Worm (Caenorhabditis elegans): ENCODE measurements around the gene frm-7.

The frm-7 gene

ce11 chrV:12352881-12353280 lies 50.6 kb downstream of the frm-7 start:
- TF ChIP-seq C08G9.2 (tag; optimal IDR thresholded peaks at IDR 0.05) (no peak), ceh-18 (tag; optimal IDR thresholded peaks at IDR 0.05) (no peak), pha-2 (tag; optimal IDR thresholded peaks at IDR 0.05) (peak; percentile 8), ama-1 (optimal IDR thresholded peaks at IDR 0.05) (peak; percentile 79), ceh-14 (tag; optimal IDR thresholded peaks at IDR 0.05) (no peak), unc-86 (tag; optimal IDR thresholded peaks at IDR 0.05) (no peak), fkh-6 (tag; optimal IDR thresholded peaks at IDR 0.05) (no peak), Y22D7AL.16 (tag; optimal IDR thresholded peaks at IDR 0.05) (no peak)

- TF ChIP-seq dmd-4 (tag; optimal IDR thresholded peaks at IDR 0.05; ENCODE audit: borderline replicate concordance) (peak; percentile 7), dve-1 (tag; optimal IDR thresholded peaks at IDR 0.05) (no peak), fkh-6 (tag; optimal IDR thresholded peaks at IDR 0.05) (peak; percentile 11), ref-2 (tag; optimal IDR thresholded peaks at IDR 0.05) (no peak), sdc-2 (tag; optimal IDR thresholded peaks at IDR 0.05) (peak; percentile 18), hlh-6 (tag; optimal IDR thresholded peaks at IDR 0.05) (peak; percentile 53), syd-9 (tag; optimal IDR thresholded peaks at IDR 0.05) (no peak)
Measured at ce11 chrV:12353505-12353904, 51.2 kb downstream of the frm-7 start.

DNA sequence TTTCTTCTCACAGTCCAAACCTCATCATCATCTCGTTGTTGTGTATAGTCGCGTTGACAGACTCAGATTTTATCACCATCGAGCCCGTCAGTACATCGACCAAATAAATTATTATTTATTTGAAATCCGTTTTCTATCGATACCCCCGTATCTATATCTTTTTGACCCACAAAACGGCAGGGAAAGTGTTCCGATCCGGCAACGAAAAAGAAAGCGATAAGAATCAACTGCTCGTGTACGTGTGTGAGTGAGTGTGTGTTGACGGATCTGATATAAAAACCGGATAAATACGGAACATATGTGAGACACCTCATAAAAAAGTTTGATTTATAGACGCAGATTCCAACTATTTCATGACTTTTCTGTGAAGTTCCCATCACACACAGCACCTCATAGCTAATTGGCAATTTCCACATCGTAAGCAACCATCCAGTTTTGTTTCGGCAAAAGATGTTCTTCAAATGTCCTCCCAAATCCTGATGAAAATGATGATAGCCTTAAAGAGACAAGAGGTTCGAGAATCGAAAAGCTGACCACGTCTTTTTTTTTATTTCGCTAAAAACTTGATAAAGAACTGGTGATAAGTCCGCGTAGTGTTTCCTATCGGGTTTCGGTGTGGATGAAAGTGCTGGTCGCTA lies 52.0 kb downstream of the frm-7 start:
- TF ChIP-seq ama-1 (optimal IDR thresholded peaks at IDR 0.05) (peak; percentile 91), pax-1 (tag; optimal IDR thresholded peaks at IDR 0.05) (no peak), rnt-1 (tag; optimal IDR thresholded peaks at IDR 0.05) (peak; percentile 20), unc-86 (tag; optimal IDR thresholded peaks at IDR 0.05) (no peak)
